Fruit fly (Drosophila melanogaster): ENCODE results near the gene Mat89Ba.

The Mat89Ba gene

dm6 chr3R:16235941-16236712, 36.1 kb downstream of the Mat89Ba start (continued):
- TF ChIP-seq CG10431 (GFP tag; optimal IDR thresholded peaks at IDR 0.05) = peak; percentile 95
- TF ChIP-seq HLH54F (GFP tag; optimal IDR thresholded peaks at IDR 0.05) = peak; percentile 69
- TF ChIP-seq Vsx1 (GFP tag; optimal IDR thresholded peaks at IDR 0.05) = peak; percentile 87
- TF ChIP-seq bcd (GFP tag; optimal IDR thresholded peaks at IDR 0.05) = peak; percentile 95
- TF ChIP-seq gce (GFP tag; IDR thresholded peaks at IDR 0.05) = no peak
- no peak for TF ChIP-seq hth (optimal IDR thresholded peaks at IDR 0.05)
- TF ChIP-seq dan (GFP tag; IDR thresholded peaks at IDR 0.05) = no peak
- no peak for TF ChIP-seq danr (GFP tag; IDR thresholded peaks at IDR 0.05)
- peak; percentile 27 for TF ChIP-seq CG5245 (GFP tag; optimal IDR thresholded peaks at IDR 0.05)
- peak; percentile 62 for TF ChIP-seq CG16863 (GFP tag; optimal IDR thresholded peaks at IDR 0.05)
- peak in 1 of 2 experiments; percentile 89 for TF ChIP-seq Eip74EF (GFP tag; optimal IDR thresholded peaks at IDR 0.05)
- no peak for TF ChIP-seq hbn (GFP tag; IDR thresholded peaks at IDR 0.05; ENCODE audit: partially characterized antibody)
- TF ChIP-seq crp (GFP tag; optimal IDR thresholded peaks at IDR 0.05) = peak in 1 of 2 experiments; percentile 44
- peak; percentile 75 for TF ChIP-seq scrt (GFP tag; optimal IDR thresholded peaks at IDR 0.05)
- TF ChIP-seq Hsf (GFP tag; optimal IDR thresholded peaks at IDR 0.05) = peak; percentile 59
- TF ChIP-seq shn (GFP tag; optimal IDR thresholded peaks at IDR 0.05) = peak; percentile 53
- no peak for TF ChIP-seq maf-S (GFP tag; optimal IDR thresholded peaks at IDR 0.05)
- TF ChIP-seq hkb (optimal IDR thresholded peaks at IDR 0.05) = no peak
- no peak for TF ChIP-seq hkb (GFP tag; IDR thresholded peaks at IDR 0.05)
- no peak for TF ChIP-seq crol (GFP tag; IDR thresholded peaks at IDR 0.05)
- TF ChIP-seq zf30C (GFP tag; optimal IDR thresholded peaks at IDR 0.05) = no peak
- no peak for TF ChIP-seq Trl (optimal IDR thresholded peaks at IDR 0.05)
- no peak for TF ChIP-seq Trl (GFP tag; optimal IDR thresholded peaks at IDR 0.05)
- no peak for TF ChIP-seq CG14014 (GFP tag; IDR thresholded peaks at IDR 0.05)
- TF ChIP-seq insv (GFP tag; optimal IDR thresholded peaks at IDR 0.05) = peak in 1 of 2 experiments; percentile 80
- TF ChIP-seq tll (GFP tag; optimal IDR thresholded peaks at IDR 0.05) = peak in 1 of 2 experiments; percentile 26
- no peak for TF ChIP-seq Sry-δ (GFP tag; optimal IDR thresholded peaks at IDR 0.05)
- TF ChIP-seq Taf1 (GFP tag; IDR thresholded peaks at IDR 0.05) = no peak
- TF ChIP-seq CG13775 (GFP tag; optimal IDR thresholded peaks at IDR 0.05) = peak; percentile 97
- peak; percentile 66 for TF ChIP-seq cg (GFP tag; optimal IDR thresholded peaks at IDR 0.05)
- no peak for TF ChIP-seq lov (optimal IDR thresholded peaks at IDR 0.05)
- TF ChIP-seq lov (GFP tag; IDR thresholded peaks at IDR 0.05) = no peak
- no peak for TF ChIP-seq ash1 (GFP tag; optimal IDR thresholded peaks at IDR 0.05)
- TF ChIP-seq CG14860 (GFP tag; IDR thresholded peaks at IDR 0.05; ENCODE audit: partially characterized antibody) = no peak
- TF ChIP-seq CG2199 (GFP tag; IDR thresholded peaks at IDR 0.05) = no peak
- no peak for TF ChIP-seq her (GFP tag; optimal IDR thresholded peaks at IDR 0.05)
- TF ChIP-seq z (GFP tag; IDR thresholded peaks at IDR 0.05) = no peak
- TF ChIP-seq CG9876 (GFP tag; optimal IDR thresholded peaks at IDR 0.05) = no peak
- peak; percentile 38 for TF ChIP-seq CG17802 (tag; optimal IDR thresholded peaks at IDR 0.05)
- peak; percentile 79 for TF ChIP-seq Spps (tag; optimal IDR thresholded peaks at IDR 0.05)
- TF ChIP-seq CG4404 (GFP tag; IDR thresholded peaks at IDR 0.05) = no peak
- peak; percentile 96 for TF ChIP-seq odd (GFP tag; optimal IDR thresholded peaks at IDR 0.05)
- TF ChIP-seq sug (tag; optimal IDR thresholded peaks at IDR 0.05) = peak; percentile 58
- peak; percentile 47 for TF ChIP-seq CG15514 (GFP tag; optimal IDR thresholded peaks at IDR 0.05)
- peak; percentile 62 for TF ChIP-seq tx (GFP tag; optimal IDR thresholded peaks at IDR 0.05)
- TF ChIP-seq CG16813 (GFP tag; IDR thresholded peaks at IDR 0.05; ENCODE audit: partially characterized antibody) = no peak
- no peak for TF ChIP-seq CG15073 (GFP tag; optimal IDR thresholded peaks at IDR 0.05)
- TF ChIP-seq CG31365 (tag; optimal IDR thresholded peaks at IDR 0.05) = no peak
- peak; percentile 58 for TF ChIP-seq CG1792 (GFP tag; optimal IDR thresholded peaks at IDR 0.05)
- peak in 1 of 3 experiments; percentile 65 for TF ChIP-seq Stat92E (GFP tag; optimal IDR thresholded peaks at IDR 0.05)
